Worm (Caenorhabditis elegans) whole organism, L1 larva: ENCODE measurements around the gene R08F11.1.

Experiments
- C16A3.4 ChIP-seq: fragments of 150-350 bp; optimal IDR thresholded peaks from 2 replicates; lab custom pipeline; 2014; ENCODE audit warnings: missing biosample characterization, missing genetic modification characterization
- C34B4.2 ChIP-seq: sonication (generic microtip); optimal IDR thresholded peaks from 2 replicates; lab custom pipeline; 2017; ENCODE audit warnings: mild to moderate bottlenecking, missing genetic modification characterization, missing compliant biosample characterization
- F16B12.6 ChIP-seq: fragments of 150-350 bp; optimal IDR thresholded peaks from 2 replicates; lab custom pipeline; 2014; ENCODE audit warnings: missing biosample characterization, missing genetic modification characterization
- ceh-8 ChIP-seq: fragments of 200-800 bp; sonication (Bioruptor generic); optimal IDR thresholded peaks from 2 replicates; lab custom pipeline; 2018; ENCODE audit warnings: mild to moderate bottlenecking, missing genetic modification characterization, moderate library complexity, missing compliant biosample characterization
- ceh-82 ChIP-seq, 3 experiments: fragments of 150-350 bp in 1 of 3; sonication (generic microtip) in 2 of 3; optimal IDR thresholded peaks; 2 replicates each; lab custom pipeline; 2014 to 2017; ENCODE audit warnings: missing biosample characterization in 3 of 3, missing genetic modification characterization in 3 of 3
- ceh-88 ChIP-seq: fragments of 200-800 bp; sonication (Bioruptor generic); IDR thresholded peaks from 2 replicates; pipeline ENCODE4 v1.3.6; 2022; ENCODE audit warnings: missing genetic modification characterization, missing compliant biosample characterization
- dpl-1 ChIP-seq, 3 experiments: fragments of 150-350 bp in 2 of 3; sonication (generic microtip) in 1 of 3; optimal IDR thresholded peaks; 2 replicates each; lab custom pipeline; 2014 to 2017; ENCODE audit warnings: missing biosample characterization in 3 of 3, missing genetic modification characterization in 3 of 3, missing genetic modification reagents in 3 of 3
- efl-1 ChIP-seq, 4 experiments: fragments of 150-350 bp; optimal IDR thresholded peaks in 3 of 4; peaks in 1 of 4; 1 replicate in 1 of 4; 2 replicates in 3 of 4; lab custom pipeline; 2014; ENCODE audit warnings: missing biosample characterization in 2 of 4, missing genetic modification characterization in 2 of 4, missing genetic modification reagents in 2 of 4
- egl-13 ChIP-seq: sonication (generic microtip); optimal IDR thresholded peaks from 2 replicates; lab custom pipeline; 2016; ENCODE audit warnings: missing genotype, missing genetic modification reagents, missing genetic modification characterization, missing compliant biosample characterization
- fkh-8 ChIP-seq: sonication (generic microtip); optimal IDR thresholded peaks from 2 replicates; lab custom pipeline; 2016; ENCODE audit warnings: mild to moderate bottlenecking, missing genetic modification characterization, missing compliant biosample characterization
- grh-1 ChIP-seq: fragments of 200-800 bp; sonication (Bioruptor generic); IDR thresholded peaks from 2 replicates; pipeline ENCODE4 v1.3.6; 2022; ENCODE audit warnings: missing genetic modification reagents, missing genetic modification characterization, missing compliant biosample characterization
- hpl-2 ChIP-seq: fragments of 150-350 bp; optimal IDR thresholded peaks from 2 replicates; lab custom pipeline; 2014; ENCODE audit warnings: missing biosample characterization, missing genetic modification reagents, missing genetic modification characterization
- isw-1 ChIP-seq: fragments of 200-800 bp; sonication (Bioruptor generic); IDR thresholded peaks from 2 replicates; pipeline ENCODE4 v1.3.6; 2022; ENCODE audit warnings: missing genetic modification characterization, missing compliant biosample characterization
- jun-1 ChIP-seq: fragments of 150-350 bp; optimal IDR thresholded peaks from 2 replicates; lab custom pipeline; 2014; ENCODE audit warnings: missing biosample characterization, missing genetic modification reagents, missing genetic modification characterization
- lin-14 ChIP-seq: fragments of 200-800 bp; sonication (Bioruptor generic); optimal IDR thresholded peaks from 2 replicates; lab custom pipeline; 2018; ENCODE audit warnings: mild to moderate bottlenecking, missing genetic modification characterization, moderate library complexity, missing compliant biosample characterization
- lin-35 ChIP-seq, 2 experiments: fragments of 150-350 bp; optimal IDR thresholded peaks; 2 replicates each; lab custom pipeline; 2014; ENCODE audit warnings: missing biosample characterization in 2 of 2, missing genetic modification characterization in 2 of 2, missing genetic modification reagents in 2 of 2
- lsy-2 ChIP-seq, 2 experiments: fragments of 150-350 bp; optimal IDR thresholded peaks; 2 replicates each; lab custom pipeline; 2014; ENCODE audit warnings: missing biosample characterization in 2 of 2, missing genetic modification characterization in 2 of 2
- mab-9 ChIP-seq: fragments of 200-800 bp; sonication (Bioruptor generic); IDR thresholded peaks from 2 replicates; pipeline ENCODE4 v1.3.6; 2022; ENCODE audit warnings: missing genetic modification reagents, missing genetic modification characterization, missing compliant biosample characterization
- mep-1 ChIP-seq: fragments of 150-350 bp; optimal IDR thresholded peaks from 2 replicates; lab custom pipeline; 2014; ENCODE audit warnings: missing biosample characterization, missing genetic modification characterization
- nhr-11 ChIP-seq: fragments of 150-350 bp; optimal IDR thresholded peaks from 2 replicates; lab custom pipeline; 2014; ENCODE audit warnings: missing biosample characterization, missing genetic modification characterization
- nhr-19 ChIP-seq: fragments of 200-800 bp; sonication (Bioruptor generic); conservative IDR thresholded peaks from 2 replicates; pipeline ENCODE4 v1.3.6; 2022; ENCODE audit warnings: missing genetic modification characterization, missing compliant biosample characterization
- nhr-20 ChIP-seq: sonication (generic microtip); optimal IDR thresholded peaks from 2 replicates; lab custom pipeline; 2016; ENCODE audit warnings: mild to moderate bottlenecking, missing genetic modification characterization, missing compliant biosample characterization
- nhr-237 ChIP-seq: fragments of 150-350 bp; optimal IDR thresholded peaks from 2 replicates; lab custom pipeline; 2014; ENCODE audit warnings: missing biosample characterization, missing genetic modification characterization
- nhr-28 ChIP-seq: fragments of 150-350 bp; optimal IDR thresholded peaks from 2 replicates; lab custom pipeline; 2014; ENCODE audit warnings: missing biosample characterization, missing genetic modification characterization
- nhr-71 ChIP-seq: sonication (generic microtip); optimal IDR thresholded peaks from 2 replicates; lab custom pipeline; 2016; ENCODE audit warnings: mild to moderate bottlenecking, missing genetic modification characterization, moderate library complexity, missing compliant biosample characterization
- nhr-85 ChIP-seq: sonication (generic microtip); peaks from one replicate; lab custom pipeline; 2016; ENCODE audit warnings: missing genetic modification characterization, inconsistent platforms, missing compliant biosample characterization
- rnt-1 ChIP-seq: sonication (generic microtip); optimal IDR thresholded peaks from 2 replicates; lab custom pipeline; 2016; ENCODE audit warnings: mild to moderate bottlenecking, missing genetic modification characterization, moderate library complexity, missing compliant biosample characterization
- skn-1 ChIP-seq: fragments of 150-350 bp; optimal IDR thresholded peaks from 2 replicates; lab custom pipeline; 2014; ENCODE audit warnings: missing biosample characterization, missing genetic modification characterization
- snu-23 ChIP-seq: sonication (generic microtip); optimal IDR thresholded peaks from 2 replicates; lab custom pipeline; 2016; ENCODE audit warnings: missing genetic modification characterization, missing compliant biosample characterization
- sox-4 ChIP-seq: sonication (generic microtip); optimal IDR thresholded peaks from 2 replicates; lab custom pipeline; 2016; ENCODE audit warnings: missing genetic modification characterization, missing compliant biosample characterization
- sptf-1 ChIP-seq: fragments of 150-350 bp; optimal IDR thresholded peaks from 2 replicates; lab custom pipeline; 2014; ENCODE audit warnings: missing biosample characterization, missing genetic modification characterization
- swsn-7 ChIP-seq: sonication (generic microtip); optimal IDR thresholded peaks from 2 replicates; lab custom pipeline; 2016; ENCODE audit warnings: missing genetic modification characterization, missing compliant biosample characterization
- tbx-2 ChIP-seq: sonication (generic microtip); optimal IDR thresholded peaks from 2 replicates; lab custom pipeline; 2016; ENCODE audit warnings: missing genetic modification characterization, missing compliant biosample characterization
- tlp-1 ChIP-seq: fragments of 150-350 bp; optimal IDR thresholded peaks from 2 replicates; lab custom pipeline; 2014; ENCODE audit warnings: missing biosample characterization, missing genetic modification characterization
- unc-30 ChIP-seq: sonication (generic microtip); optimal IDR thresholded peaks from 2 replicates; lab custom pipeline; 2017; ENCODE audit warnings: missing biosample characterization, missing genetic modification characterization
- unc-98 ChIP-seq: fragments of 200-800 bp; sonication (Bioruptor generic); IDR thresholded peaks from 2 replicates; pipeline ENCODE4 v1.3.6; 2022; ENCODE audit warnings: missing genetic modification characterization, missing compliant biosample characterization
- zag-1 ChIP-seq: fragments of 150-350 bp; optimal IDR thresholded peaks from 2 replicates; lab custom pipeline; 2014; ENCODE audit warnings: missing biosample characterization, missing genetic modification characterization
- zip-4 ChIP-seq: fragments of 200-800 bp; sonication (Bioruptor generic); optimal IDR thresholded peaks from 2 replicates; lab custom pipeline; 2018; ENCODE audit warnings: mild to moderate bottlenecking, missing genetic modification characterization, moderate library complexity, missing compliant biosample characterization

Gene R08F11.1

ce11 chrV:3803343-3803742, 19.3 kb upstream of the R08F11.1 start, which contains the start of gene cyp-33C8:
Gene cyp-33C8 (minus strand): TSS chrV:3803542.
- TF ChIP-seq grh-1 (GFP tag; lab: Robert Waterston, UW) = no peak
- TF ChIP-seq F16B12.6 = no peak
- no peak for TF ChIP-seq unc-30 (tag; lab: Kevin White, UChicago)
- TF ChIP-seq mep-1 = peak; percentile 11
- TF ChIP-seq C16A3.4 (tag; lab: Kevin White, UChicago) = peak; percentile 22
- no peak for TF ChIP-seq snu-23 (GFP tag; lab: Kevin White, UChicago)
- TF ChIP-seq efl-1 (optimal IDR thresholded peaks at IDR 0.05; lab: Kevin White, UChicago) = peak; percentile 36 to 62
- peak; percentile 22 to 94 for TF ChIP-seq efl-1 (GFP tag; optimal IDR thresholded peaks at IDR 0.05 in 1 of 2; lab: Kevin White, UChicago)
- peak; percentile 22 for TF ChIP-seq nhr-85
- TF ChIP-seq jun-1 = peak; percentile 57
- TF ChIP-seq tbx-2 = no peak
- TF ChIP-seq ceh-8 = no peak
- 0 out of 2 replicates have a peak, but pooled peaks have one; percentile 6 for TF ChIP-seq isw-1 (GFP tag; lab: Robert Waterston, UW)
- no peak for TF ChIP-seq egl-13 (tag; lab: Kevin White, UChicago)
- peak; percentile 73 for TF ChIP-seq skn-1 (tag; lab: Kevin White, UChicago)
- peak; percentile 66 for TF ChIP-seq lin-14
- peak; percentile 33 for TF ChIP-seq hpl-2 (GFP tag; lab: Kevin White, UChicago)
- TF ChIP-seq nhr-71 (tag; lab: Kevin White, UChicago) = peak; percentile 67
- TF ChIP-seq nhr-20 = peak; percentile 53
- TF ChIP-seq ceh-82 (tag; optimal IDR thresholded peaks at IDR 0.05; lab: Kevin White, UChicago) = peak in 2 of 3 experiments; percentile 46 to 51
- TF ChIP-seq rnt-1 (tag; lab: Kevin White, UChicago) = peak; percentile 89
- TF ChIP-seq swsn-7 (tag; lab: Kevin White, UChicago) = no peak
- TF ChIP-seq sptf-1 = no peak
- peak; percentile 24; the same call in 1 of the 2 replicates for TF ChIP-seq nhr-19
- TF ChIP-seq nhr-237 (tag; lab: Kevin White, UChicago) = no peak
- TF ChIP-seq C34B4.2 (tag; lab: Kevin White, UChicago) = no peak
- TF ChIP-seq fkh-8 = peak; percentile 41
- peak in 1 of 2 experiments; percentile 43 for TF ChIP-seq lin-35 (GFP tag; optimal IDR thresholded peaks at IDR 0.05; lab: Kevin White, UChicago)
- TF ChIP-seq dpl-1 (GFP tag; optimal IDR thresholded peaks at IDR 0.05; lab: Kevin White, UChicago) = peak in 2 of 3 experiments; percentile 9 to 21
- TF ChIP-seq nhr-11 (tag; lab: Kevin White, UChicago) = peak; percentile 47
- TF ChIP-seq zip-4 (GFP tag; lab: Kevin White, UChicago) = peak; percentile 59

ce11 chrV:3801787-3802417, 17.9 kb upstream of the R08F11.1 start:
- TF ChIP-seq isw-1 (GFP tag; lab: Robert Waterston, UW) (no peak), unc-98 (GFP tag; lab: Robert Waterston, UW) (no peak), efl-1 (optimal IDR thresholded peaks at IDR 0.05; lab: Kevin White, UChicago) (no peak), efl-1 (GFP tag; optimal IDR thresholded peaks at IDR 0.05 in 1 of 2; lab: Kevin White, UChicago) (peak in 1 of 2 experiments; percentile 24), skn-1 (tag; lab: Kevin White, UChicago) (no peak)

DNA sequence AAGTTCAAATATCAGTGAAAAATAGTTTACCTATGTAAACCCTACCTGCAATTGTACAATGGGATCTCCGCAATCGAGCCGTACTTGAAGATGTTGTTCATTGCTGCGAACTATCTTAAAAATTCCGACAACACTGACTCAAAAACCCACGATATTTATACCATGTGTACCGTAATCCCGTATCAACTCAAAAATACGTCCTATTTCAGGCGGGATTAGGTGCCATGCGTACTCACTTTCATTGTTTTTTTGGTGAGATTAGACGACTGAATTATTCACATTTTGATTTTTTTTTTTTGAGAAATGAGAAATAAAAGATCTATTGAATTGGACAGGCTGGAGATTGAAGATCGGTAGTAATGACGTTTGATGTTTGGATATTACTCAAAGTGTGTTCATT, 16.4 kb upstream of the R08F11.1 start, which contains the start of gene srt-30:
Gene srt-30, minus strand, starts transcription at position 101 of the 400 bp plus-strand sequence.
- TF ChIP-seq mab-9 (GFP tag; lab: Robert Waterston, UW) (no peak), lin-35 (GFP tag; optimal IDR thresholded peaks at IDR 0.05; lab: Kevin White, UChicago) (no peak), tlp-1 (tag; lab: Kevin White, UChicago) (no peak), ceh-88 (GFP tag; lab: Robert Waterston, UW) (no peak), lsy-2 (tag; optimal IDR thresholded peaks at IDR 0.05; lab: Kevin White, UChicago) (no peak), zag-1 (tag; lab: Kevin White, UChicago) (no peak), nhr-28 (tag; lab: Kevin White, UChicago) (no peak), sox-4 (no peak), mep-1 (no peak)
- TF ChIP-seq, all 84 proteins: peak for 0
